Worm (Caenorhabditis elegans) whole organism, L4 larva: ENCODE measurements around the gene F02H6.3.

ENCODE experiments used
- F10B5.3 ChIP-seq: sonication (generic microtip); optimal IDR thresholded peaks from 2 replicates; lab custom pipeline; 2016; ENCODE audit warnings: mild to moderate bottlenecking, missing genetic modification characterization, missing compliant biosample characterization
- F37D6.2 ChIP-seq: sonication (generic microtip); optimal IDR thresholded peaks from 2 replicates; lab custom pipeline; 2016; ENCODE audit warnings: mild to moderate bottlenecking, missing genetic modification characterization, missing compliant biosample characterization
- T20F7.1 ChIP-seq: fragments of 200-800 bp; sonication (Bioruptor generic); optimal IDR thresholded peaks from 2 replicates; lab custom pipeline; 2018; ENCODE audit warnings: mild to moderate bottlenecking, missing genetic modification characterization, missing compliant biosample characterization
- T26A8.4 ChIP-seq: fragments of 200-800 bp; sonication (Bioruptor generic); IDR thresholded peaks from 2 replicates; pipeline ENCODE4 v1.3.6; 2022; ENCODE audit warnings: missing genetic modification characterization, missing compliant biosample characterization
- ZK337.2 ChIP-seq: fragments of 200-800 bp; sonication (Bioruptor generic); IDR thresholded peaks from 2 replicates; pipeline ENCODE4 v1.3.6; 2022; ENCODE audit warnings: missing genetic modification reagents, missing genetic modification characterization, missing compliant biosample characterization
- aha-1 ChIP-seq: fragments of 150-350 bp; peaks from one replicate; lab custom pipeline; 2014; ENCODE audit warnings: missing biosample characterization, missing genetic modification characterization
- ceh-20 ChIP-seq: fragments of 200-800 bp; sonication (Bioruptor generic); IDR thresholded peaks from 2 replicates; pipeline ENCODE4 v1.3.6; 2022; ENCODE audit warnings: missing genetic modification reagents, missing genetic modification characterization, missing compliant biosample characterization
- daf-12 ChIP-seq: fragments of 150-350 bp; optimal IDR thresholded peaks from 2 replicates; lab custom pipeline; 2014; ENCODE audit warnings: missing biosample characterization, missing genetic modification reagents, missing genetic modification characterization
- daf-16 ChIP-seq, 3 experiments: sonication (generic microtip); optimal IDR thresholded peaks; 2 replicates each; lab custom pipeline; 2016 to 2017; ENCODE audit warnings: missing genetic modification characterization in 3 of 3, missing genetic modification reagents in 3 of 3, mild to moderate bottlenecking in 2 of 3, missing compliant biosample characterization in 2 of 3, missing biosample characterization in 1 of 3, moderate library complexity in 1 of 3
- dmd-6 ChIP-seq: fragments of 200-800 bp; sonication (Bioruptor generic); IDR thresholded peaks from 2 replicates; pipeline ENCODE4 v1.3.6; 2022; ENCODE audit warnings: missing genetic modification reagents, missing genetic modification characterization, missing compliant biosample characterization
- dmd-8 ChIP-seq: fragments of 200-800 bp; sonication (Bioruptor generic); IDR thresholded peaks from 2 replicates; pipeline ENCODE4 v1.3.6; 2022; ENCODE audit warnings: missing genetic modification characterization, missing compliant biosample characterization
- dpl-1 ChIP-seq: fragments of 150-350 bp; optimal IDR thresholded peaks from 2 replicates; lab custom pipeline; 2014; ENCODE audit warnings: missing biosample characterization, missing genetic modification reagents, missing genetic modification characterization
- gei-8 ChIP-seq: fragments of 200-800 bp; sonication (Bioruptor generic); optimal IDR thresholded peaks from 2 replicates; lab custom pipeline; 2018; ENCODE audit warnings: mild to moderate bottlenecking, missing genetic modification characterization, missing compliant biosample characterization
- hmg-1.1 ChIP-seq: fragments of 200-800 bp; sonication (Bioruptor generic); IDR thresholded peaks from 2 replicates; pipeline ENCODE4 v1.3.6; 2022; ENCODE audit warnings: missing genetic modification reagents, missing genetic modification characterization, missing compliant biosample characterization
- lin-1 ChIP-seq: fragments of 200-800 bp; sonication (Bioruptor generic); IDR thresholded peaks from 2 replicates; pipeline ENCODE4 v1.3.6; 2022; ENCODE audit warnings: missing genetic modification reagents, missing genetic modification characterization, missing compliant biosample characterization
- lin-29 ChIP-seq: fragments of 200-800 bp; sonication (Bioruptor generic); IDR thresholded peaks from 2 replicates; pipeline ENCODE4 v1.3.6; 2022; ENCODE audit warnings: missing genetic modification reagents, missing genetic modification characterization, missing compliant biosample characterization
- lin-39 ChIP-seq: fragments of 150-350 bp; optimal IDR thresholded peaks from 2 replicates; lab custom pipeline; 2014; ENCODE audit warnings: missing biosample characterization, missing genetic modification reagents, missing genetic modification characterization
- madf-9 ChIP-seq: fragments of 200-800 bp; sonication (Bioruptor generic); conservative IDR thresholded peaks from 2 replicates; pipeline ENCODE4 v1.3.6; 2022; ENCODE audit warnings: missing genetic modification reagents, missing genetic modification characterization, missing compliant biosample characterization
- nhr-11 ChIP-seq: fragments of 150-350 bp; optimal IDR thresholded peaks from 2 replicates; lab custom pipeline; 2014; ENCODE audit warnings: missing biosample characterization, missing genetic modification characterization
- nhr-25 ChIP-seq: sonication (generic microtip); optimal IDR thresholded peaks from 2 replicates; lab custom pipeline; 2017; ENCODE audit warnings: missing genetic modification characterization, mild to moderate bottlenecking, missing compliant biosample characterization, antibody characterized with exemption, moderate library complexity, borderline replicate concordance; ENCODE audit not compliant: insufficient read depth
- nhr-28 ChIP-seq: fragments of 150-350 bp; optimal IDR thresholded peaks from 2 replicates; lab custom pipeline; 2014; ENCODE audit warnings: missing biosample characterization, missing genetic modification characterization
- nhr-48 ChIP-seq: sonication (generic microtip); optimal IDR thresholded peaks from 2 replicates; lab custom pipeline; 2016; ENCODE audit warnings: mild to moderate bottlenecking, missing genetic modification characterization, missing compliant biosample characterization
- nhr-76 ChIP-seq: fragments of 150-350 bp; optimal IDR thresholded peaks from 2 replicates; lab custom pipeline; 2014; ENCODE audit warnings: missing biosample characterization, missing genetic modification characterization
- sdz-12 ChIP-seq: fragments of 200-800 bp; sonication (Bioruptor generic); optimal IDR thresholded peaks from 2 replicates; lab custom pipeline; 2018; ENCODE audit warnings: mild to moderate bottlenecking, missing genetic modification characterization, missing compliant biosample characterization
- skn-1 ChIP-seq: fragments of 150-350 bp; optimal IDR thresholded peaks from 2 replicates; lab custom pipeline; 2014; ENCODE audit warnings: missing biosample characterization, missing genetic modification characterization
- snpc-1.2 ChIP-seq: fragments of 200-800 bp; sonication (Bioruptor generic); IDR thresholded peaks from 2 replicates; pipeline ENCODE4 v1.3.6; 2022; ENCODE audit warnings: missing genetic modification reagents, missing genetic modification characterization, missing compliant biosample characterization
- spr-1 ChIP-seq: sonication (generic microtip); optimal IDR thresholded peaks from 2 replicates; lab custom pipeline; 2016; ENCODE audit warnings: mild to moderate bottlenecking, missing genetic modification characterization, missing compliant biosample characterization
- tag-97 ChIP-seq: fragments of 200-800 bp; sonication (Bioruptor generic); IDR thresholded peaks from 2 replicates; pipeline ENCODE4 v1.3.6; 2022; ENCODE audit warnings: missing genetic modification characterization, missing compliant biosample characterization
- zfp-3 ChIP-seq: fragments of 200-800 bp; sonication (Bioruptor generic); conservative IDR thresholded peaks from 2 replicates; pipeline ENCODE4 v1.3.6; 2022; ENCODE audit warnings: missing genetic modification reagents, missing genetic modification characterization, missing compliant biosample characterization

F02H6.3 gene

ce11 chrIV:14238976-14239375, 35.7 kb downstream of the F02H6.3 start, which contains the start of gene Y64G10A.1:
Y64G10A.1 (minus strand) TSS chrIV:14239076.
- TF ChIP-seq T20F7.1 (GFP tag; lab: Kevin White, UChicago) (no peak), nhr-48 (no peak), F10B5.3 (tag; lab: Kevin White, UChicago) (no peak), lin-29 (GFP tag; lab: Robert Waterston, UW) (no peak), daf-12 (no peak), madf-9 (GFP tag; lab: Robert Waterston, UW) (no peak), nhr-28 (tag; lab: Kevin White, UChicago) (no peak), spr-1 (tag; lab: Kevin White, UChicago) (no peak)

ce11 chrIV:14240173-14240572, 36.9 kb downstream of the F02H6.3 start:
- TF ChIP-seq snpc-1.2, result peak; percentile 86

- no peak for TF ChIP-seq zfp-3
- peak; percentile 73 for TF ChIP-seq snpc-1.2
These were observed 38.3 kb downstream of the F02H6.3 start, which contains the start of gene Y64G10A.10 for ce11 chrIV:14241382-14242122. Y64G10A.10 (minus strand) TSS chrIV:14241432.

ce11 chrIV:14244357-14244756, 41.1 kb downstream of the F02H6.3 start, which contains the start of gene Y64G10A.2:
Y64G10A.2 (minus strand) TSS chrIV:14244457.
- TF ChIP-seq T26A8.4 (GFP tag; lab: Robert Waterston, UW) (no peak), lin-29 (GFP tag; lab: Robert Waterston, UW) (no peak), nhr-11 (tag; lab: Kevin White, UChicago) (no peak), snpc-1.2 (peak; percentile 35; the same call in 1 of the 2 replicates), dpl-1 (GFP tag; lab: Kevin White, UChicago) (no peak), F37D6.2 (tag; lab: Kevin White, UChicago) (no peak), sdz-12 (no peak), ZK337.2 (GFP tag; lab: Robert Waterston, UW) (no peak), T20F7.1 (GFP tag; lab: Kevin White, UChicago) (no peak)

ce11 chrIV:14249447-14249846, 46.2 kb downstream of the F02H6.3 start:
- TF ChIP-seq T20F7.1 (GFP tag; lab: Kevin White, UChicago) (no peak), F10B5.3 (tag; lab: Kevin White, UChicago) (no peak), ceh-20 (GFP tag; lab: Robert Waterston, UW) (no peak), nhr-25 (tag; lab: Kevin White, UChicago) (no peak), lin-1 (no peak)

- TF ChIP-seq lin-39 (tag; lab: Kevin White, UChicago) (no peak), nhr-11 (tag; lab: Kevin White, UChicago) (no peak), dmd-8 (GFP tag; lab: Robert Waterston, UW) (no peak), nhr-76 (no peak), hmg-1.1 (GFP tag; lab: Robert Waterston, UW) (no peak), nhr-28 (tag; lab: Kevin White, UChicago) (no peak), skn-1 (tag; lab: Kevin White, UChicago) (no peak), tag-97 (no peak), dmd-6 (GFP tag; lab: Robert Waterston, UW) (no peak), daf-16 (GFP tag; optimal IDR thresholded peaks at IDR 0.05; lab: Kevin White, UChicago) (no peak), daf-16 (tag; optimal IDR thresholded peaks at IDR 0.05; lab: Kevin White, UChicago) (no peak), aha-1 (no peak), gei-8 (GFP tag; lab: Kevin White, UChicago) (no peak), lin-29 (GFP tag; lab: Robert Waterston, UW) (no peak)
- TF ChIP-seq, all 104 proteins: peak for 0
These were observed 46.9 kb downstream of the F02H6.3 start, which contains the start of gene srab-24 for ce11 chrIV:14250113-14250512. srab-24 (minus strand) TSS chrIV:14250213.
